Fruit fly (Drosophila melanogaster): ENCODE measurements around the gene mRpL44.

mRpL44 gene

dm6 chr3R:5516582-5517001 is 46.2 kb upstream of the mRpL44 start (continued):
- TF ChIP-seq Poxn (GFP tag; IDR thresholded peaks at IDR 0.05): no peak
- peak; percentile 50 for TF ChIP-seq trem (tag; optimal IDR thresholded peaks at IDR 0.05)
- peak; percentile 45 for TF ChIP-seq CG2116 (GFP tag; optimal IDR thresholded peaks at IDR 0.05)
- no peak for TF ChIP-seq ro (GFP tag; IDR thresholded peaks at IDR 0.05)
- no peak for TF ChIP-seq D19A (tag; optimal IDR thresholded peaks at IDR 0.05)
- TF ChIP-seq B-H2 (GFP tag; optimal IDR thresholded peaks at IDR 0.05): no peak
- peak; percentile 23 for TF ChIP-seq Abd-B (GFP tag; optimal IDR thresholded peaks at IDR 0.05)
- TF ChIP-seq CG14441 (GFP tag; IDR thresholded peaks at IDR 0.05): no peak
- TF ChIP-seq shn (GFP tag; optimal IDR thresholded peaks at IDR 0.05): no peak
- TF ChIP-seq sisA (GFP tag; IDR thresholded peaks at IDR 0.05): no peak
- no peak for TF ChIP-seq CG9876 (GFP tag; optimal IDR thresholded peaks at IDR 0.05)
- no peak for TF ChIP-seq ab (GFP tag; optimal IDR thresholded peaks at IDR 0.05)
- TF ChIP-seq tio (GFP tag; optimal IDR thresholded peaks at IDR 0.05): no peak
- no peak for TF ChIP-seq CG12155 (GFP tag; optimal IDR thresholded peaks at IDR 0.05)
- TF ChIP-seq grau (tag; optimal IDR thresholded peaks at IDR 0.05): no peak
- peak; percentile 49 for TF ChIP-seq BEAF-32 (GFP tag; optimal IDR thresholded peaks at IDR 0.05)
- no peak for TF ChIP-seq CG4360 (GFP tag; IDR thresholded peaks at IDR 0.05)
- peak; percentile 57 for TF ChIP-seq Ets97D (GFP tag; optimal IDR thresholded peaks at IDR 0.05)
- TF ChIP-seq CG10462 (GFP tag; optimal IDR thresholded peaks at IDR 0.05): no peak
- TF ChIP-seq CG3838 (GFP tag; optimal IDR thresholded peaks at IDR 0.05): no peak
- TF ChIP-seq CG17612 (GFP tag; IDR thresholded peaks at IDR 0.05): no peak
- no peak for TF ChIP-seq ap (GFP tag; IDR thresholded peaks at IDR 0.05)
- TF ChIP-seq twi (tag; optimal IDR thresholded peaks at IDR 0.05): no peak
- TF ChIP-seq CG3847 (GFP tag; IDR thresholded peaks at IDR 0.05): peak; percentile 53
- no peak for TF ChIP-seq CG18011 (GFP tag; optimal IDR thresholded peaks at IDR 0.05)
- TF ChIP-seq Antp (GFP tag; optimal IDR thresholded peaks at IDR 0.05): no peak
- peak; percentile 84 for TF ChIP-seq E2f2 (GFP tag; IDR thresholded peaks at IDR 0.05)
- TF ChIP-seq CG17186 (GFP tag; optimal IDR thresholded peaks at IDR 0.05): peak; percentile 71
- no peak for TF ChIP-seq CG11456 (GFP tag; IDR thresholded peaks at IDR 0.05)

DNA sequence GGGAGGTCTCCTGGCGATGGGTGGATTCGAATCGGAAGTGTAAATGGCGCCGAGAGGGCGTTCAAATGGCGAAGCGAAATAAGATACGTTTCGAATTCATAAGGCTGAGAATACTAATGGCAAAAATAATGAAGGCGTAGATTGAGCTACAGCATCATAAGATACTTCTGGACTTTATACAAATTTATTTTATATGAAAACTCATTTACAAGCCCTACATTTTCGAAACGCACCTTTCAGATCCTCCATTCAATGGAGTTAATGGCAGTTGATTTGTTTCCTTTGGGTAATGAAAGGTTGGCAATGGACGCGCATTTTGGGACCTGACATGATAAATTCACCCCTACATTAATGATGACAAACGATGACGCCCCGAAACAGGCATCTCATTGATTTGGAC is 44.3 kb upstream of the mRpL44 start:
- TF ChIP-seq CG15479 (GFP tag; optimal IDR thresholded peaks at IDR 0.05): no peak
- no peak for TF ChIP-seq CG5180 (GFP tag; optimal IDR thresholded peaks at IDR 0.05)
- TF ChIP-seq trem (tag; optimal IDR thresholded peaks at IDR 0.05): no peak
- TF ChIP-seq CG11456 (GFP tag; IDR thresholded peaks at IDR 0.05): no peak
- TF ChIP-seq CG1602 (GFP tag; optimal IDR thresholded peaks at IDR 0.05): no peak
- no peak for TF ChIP-seq CG7556 (GFP tag; optimal IDR thresholded peaks at IDR 0.05)

- TF ChIP-seq CG34376 (GFP tag; optimal IDR thresholded peaks at IDR 0.05) (peak; percentile 64), CG16779 (GFP tag; IDR thresholded peaks at IDR 0.05) (no peak), B-H2 (GFP tag; optimal IDR thresholded peaks at IDR 0.05) (peak; percentile 38), Hey (tag; optimal IDR thresholded peaks at IDR 0.05) (peak; percentile 99), CG10543 (GFP tag; optimal IDR thresholded peaks at IDR 0.05) (peak; percentile 43), CG15601 (tag; optimal IDR thresholded peaks at IDR 0.05) (no peak), Deaf1 (tag; optimal IDR thresholded peaks at IDR 0.05) (peak; percentile 84), CG10979 (tag; optimal IDR thresholded peaks at IDR 0.05) (no peak), mirr (GFP tag; optimal IDR thresholded peaks at IDR 0.05) (peak; percentile 82), chinmo (GFP tag; IDR thresholded peaks at IDR 0.05; ENCODE audit: partially characterized antibody) (0 out of 4 replicates have a peak, but pooled peaks have one; percentile 73), CG15514 (GFP tag; optimal IDR thresholded peaks at IDR 0.05) (peak; percentile 12), Spps (tag; optimal IDR thresholded peaks at IDR 0.05) (no peak), ranshi (GFP tag; IDR thresholded peaks at IDR 0.05) (no peak), exex (tag; optimal IDR thresholded peaks at IDR 0.05) (peak; percentile 70), gem (tag; optimal IDR thresholded peaks at IDR 0.05) (peak; percentile 76), Doc3 (GFP tag; IDR thresholded peaks at IDR 0.05; ENCODE audit: partially characterized antibody) (0 out of 3 replicates have a peak, but pooled peaks have one; percentile 16), D19A (tag; optimal IDR thresholded peaks at IDR 0.05) (no peak), Med (GFP tag) (peak; percentile 76)
Observed at dm6 chr3R:5503789-5504387, 33.5 kb upstream of the mRpL44 start.

All from whole organism, embryonic.